Worm (Caenorhabditis elegans) whole organism, mixed stage, embryonic: ENCODE measurements around the gene T05C12.1.

ENCODE experiments used
- M03D4.4 ChIP-seq: sonication (generic microtip); optimal IDR thresholded peaks from 2 replicates; lab custom pipeline; 2017; ENCODE audit warnings: mild to moderate bottlenecking, missing genetic modification characterization, missing compliant biosample characterization
- bed-3 ChIP-seq: fragments of 200-800 bp; sonication (Bioruptor generic); optimal IDR thresholded peaks from 3 replicates; lab custom pipeline; 2018; ENCODE audit warnings: mild to moderate bottlenecking, missing genetic modification characterization, moderate library complexity, missing compliant biosample characterization
- blmp-1 ChIP-seq: fragments of 150-350 bp; optimal IDR thresholded peaks from 2 replicates; lab custom pipeline; 2014; ENCODE audit warnings: missing biosample characterization, missing genetic modification characterization
- ceh-39 ChIP-seq: fragments of 150-350 bp; optimal IDR thresholded peaks from 2 replicates; lab custom pipeline; 2014; ENCODE audit warnings: missing biosample characterization, missing genetic modification characterization
- ceh-43 ChIP-seq: fragments of 200-800 bp; sonication (Bioruptor generic); optimal IDR thresholded peaks from 2 replicates; lab custom pipeline; 2018; ENCODE audit warnings: mild to moderate bottlenecking, missing genetic modification characterization, moderate library complexity, missing compliant biosample characterization
- ces-1 ChIP-seq: fragments of 150-350 bp; optimal IDR thresholded peaks from 2 replicates; lab custom pipeline; 2014; ENCODE audit warnings: missing biosample characterization, missing genetic modification reagents, missing genetic modification characterization
- cnd-1 ChIP-seq: fragments of 200-800 bp; sonication (Bioruptor generic); optimal IDR thresholded peaks from 2 replicates; lab custom pipeline; 2018; ENCODE audit warnings: mild to moderate bottlenecking, missing genetic modification characterization, missing compliant biosample characterization
- drap-1 ChIP-seq: fragments of 200-800 bp; sonication (Bioruptor generic); optimal IDR thresholded peaks from 3 replicates; lab custom pipeline; 2018; ENCODE audit warnings: mild to moderate bottlenecking, missing genetic modification characterization, missing compliant biosample characterization
- elt-1 ChIP-seq: sonication (generic microtip); optimal IDR thresholded peaks from 2 replicates; lab custom pipeline; 2017; ENCODE audit warnings: missing genetic modification characterization, mild to moderate bottlenecking, missing compliant biosample characterization, antibody characterized with exemption, moderate library complexity, borderline replicate concordance; ENCODE audit not compliant: insufficient read depth
- flh-1 ChIP-seq: fragments of 200-800 bp; sonication (Bioruptor generic); optimal IDR thresholded peaks from 2 replicates; lab custom pipeline; 2018; ENCODE audit warnings: mild to moderate bottlenecking, missing genetic modification characterization, moderate library complexity, missing compliant biosample characterization
- ham-2 ChIP-seq: fragments of 200-800 bp; sonication (Bioruptor generic); optimal IDR thresholded peaks from 2 replicates; lab custom pipeline; 2018; ENCODE audit warnings: mild to moderate bottlenecking, missing genetic modification characterization, missing compliant biosample characterization
- hlh-1 ChIP-seq: fragments of 150-350 bp; optimal IDR thresholded peaks from 2 replicates; lab custom pipeline; 2014; ENCODE audit warnings: missing biosample characterization, missing genetic modification reagents, missing genetic modification characterization
- lin-13 ChIP-seq: fragments of 150-350 bp; optimal IDR thresholded peaks from 2 replicates; lab custom pipeline; 2014; ENCODE audit warnings: missing biosample characterization, missing genetic modification characterization
- lin-32 ChIP-seq: fragments of 200-800 bp; sonication (Bioruptor generic); optimal IDR thresholded peaks from 2 replicates; lab custom pipeline; 2018; ENCODE audit warnings: mild to moderate bottlenecking, missing genetic modification characterization, missing compliant biosample characterization
- lsy-2 ChIP-seq: fragments of 150-350 bp; optimal IDR thresholded peaks from 2 replicates; lab custom pipeline; 2014; ENCODE audit warnings: missing biosample characterization, missing genetic modification characterization
- mab-5 ChIP-seq: fragments of 150-350 bp; optimal IDR thresholded peaks from 2 replicates; lab custom pipeline; 2014; ENCODE audit warnings: missing biosample characterization, missing genetic modification characterization
- mep-1 ChIP-seq: fragments of 150-350 bp; optimal IDR thresholded peaks from 2 replicates; lab custom pipeline; 2017; ENCODE audit warnings: missing biosample characterization, missing genetic modification reagents, missing genetic modification characterization, inconsistent platforms
- mls-2 ChIP-seq: sonication (generic microtip); optimal IDR thresholded peaks from 2 replicates; lab custom pipeline; 2016; ENCODE audit warnings: mild to moderate bottlenecking, missing genetic modification characterization, moderate library complexity, missing compliant biosample characterization
- nhr-12 ChIP-seq: fragments of 150-350 bp; optimal IDR thresholded peaks from 2 replicates; lab custom pipeline; 2014; ENCODE audit warnings: missing biosample characterization, missing genetic modification characterization
- nhr-2 ChIP-seq: fragments of 150-350 bp; optimal IDR thresholded peaks from 2 replicates; lab custom pipeline; 2014; ENCODE audit warnings: missing biosample characterization, missing genetic modification characterization
- nhr-237 ChIP-seq: fragments of 150-350 bp; optimal IDR thresholded peaks from 2 replicates; lab custom pipeline; 2014; ENCODE audit warnings: missing biosample characterization, missing genetic modification characterization
- nhr-28 ChIP-seq: fragments of 150-350 bp; optimal IDR thresholded peaks from 2 replicates; lab custom pipeline; 2014; ENCODE audit warnings: missing biosample characterization, missing genetic modification characterization
- nhr-76 ChIP-seq: sonication (generic microtip); optimal IDR thresholded peaks from 2 replicates; lab custom pipeline; 2017; ENCODE audit warnings: missing biosample characterization, missing genetic modification characterization
- pha-4 ChIP-seq: fragments of 150-350 bp; optimal IDR thresholded peaks from 2 replicates; lab custom pipeline; 2018; ENCODE audit warnings: missing biosample characterization, missing genetic modification reagents, missing genetic modification characterization
- sem-2 ChIP-seq: fragments of 200-800 bp; sonication (Bioruptor generic); optimal IDR thresholded peaks from 2 replicates; lab custom pipeline; 2018; ENCODE audit warnings: mild to moderate bottlenecking, missing genetic modification characterization, missing compliant biosample characterization
- snpc-4 ChIP-seq: fragments of 150-350 bp; optimal IDR thresholded peaks from 2 replicates; lab custom pipeline; 2014; ENCODE audit warnings: missing biosample characterization, missing genetic modification characterization
- sptf-1 ChIP-seq: sonication (generic microtip); optimal IDR thresholded peaks from 2 replicates; lab custom pipeline; 2017; ENCODE audit warnings: mild to moderate bottlenecking, missing genetic modification characterization, moderate library complexity, missing compliant biosample characterization
- unc-120 ChIP-seq: sonication (generic microtip); optimal IDR thresholded peaks from 2 replicates; lab custom pipeline; 2017; ENCODE audit warnings: missing genetic modification characterization, missing compliant biosample characterization; ENCODE audit not compliant: poor library complexity, severe bottlenecking
- unc-39 ChIP-seq: fragments of 150-350 bp; optimal IDR thresholded peaks from 2 replicates; lab custom pipeline; 2014; ENCODE audit warnings: missing biosample characterization, missing genetic modification characterization
- unc-62 ChIP-seq: fragments of 150-350 bp; optimal IDR thresholded peaks from 2 replicates; lab custom pipeline; 2014; ENCODE audit warnings: missing biosample characterization, missing genetic modification reagents, missing genetic modification characterization
- ztf-11 ChIP-seq: fragments of 150-350 bp; optimal IDR thresholded peaks from 2 replicates; lab custom pipeline; 2014; ENCODE audit warnings: missing biosample characterization, missing genetic modification characterization

The T05C12.1 gene

ce11 chrII:8170374-8170773 is 3.1 kb upstream of the T05C12.1 start, which contains the start of gene T05C12.11:
Gene T05C12.11, minus strand, starts transcription at chrII:8170474.
- TF ChIP-seq nhr-2 (tag; lab: Kevin White, UChicago) (no peak), mls-2 (tag; lab: Kevin White, UChicago) (no peak), ham-2 (no peak), ceh-43 (GFP tag; lab: Kevin White, UChicago) (no peak), nhr-76 (tag; lab: Kevin White, UChicago) (no peak), unc-62 (GFP tag; lab: Kevin White, UChicago) (no peak), mab-5 (tag; lab: Kevin White, UChicago) (no peak), ceh-39 (tag; lab: Kevin White, UChicago) (no peak), drap-1 (GFP tag; lab: Kevin White, UChicago) (no peak), ces-1 (GFP tag; lab: Kevin White, UChicago) (no peak)

ce11 chrII:8174148-8174547 is 668 bp downstream of the T05C12.1 start:
- TF ChIP-seq mab-5 (tag; lab: Kevin White, UChicago), result no peak
- TF ChIP-seq lin-13, result no peak
- TF ChIP-seq drap-1 (GFP tag; lab: Kevin White, UChicago), result no peak
- TF ChIP-seq cnd-1, result no peak
- no peak for TF ChIP-seq hlh-1 (tag; lab: Kevin White, UChicago)
- TF ChIP-seq blmp-1 (tag; lab: Kevin White, UChicago), result no peak
- TF ChIP-seq snpc-4 (tag; lab: Kevin White, UChicago), result no peak
- TF ChIP-seq elt-1 (tag; lab: Kevin White, UChicago), result no peak
- TF ChIP-seq ceh-43 (GFP tag; lab: Kevin White, UChicago), result no peak
- no peak for TF ChIP-seq M03D4.4 (tag; lab: Kevin White, UChicago)
- no peak for TF ChIP-seq ceh-39 (tag; lab: Kevin White, UChicago)
- no peak for TF ChIP-seq unc-39 (tag; lab: Kevin White, UChicago)
- TF ChIP-seq mep-1 (tag; lab: Kevin White, UChicago), result no peak
- no peak for TF ChIP-seq ztf-11 (tag; lab: Kevin White, UChicago)

ce11 chrII:8177095-8177494 is 3.6 kb downstream of the T05C12.1 start, which contains the start of gene acr-14:
Gene acr-14, minus strand, starts transcription at chrII:8177195.
- TF ChIP-seq snpc-4 (tag; lab: Kevin White, UChicago) (no peak), mep-1 (tag; lab: Kevin White, UChicago) (no peak), ham-2 (no peak), nhr-28 (tag; lab: Kevin White, UChicago) (no peak), elt-1 (tag; lab: Kevin White, UChicago) (no peak), ceh-43 (GFP tag; lab: Kevin White, UChicago) (no peak), blmp-1 (tag; lab: Kevin White, UChicago) (no peak), pha-4 (no peak), hlh-1 (tag; lab: Kevin White, UChicago) (no peak), mls-2 (tag; lab: Kevin White, UChicago) (no peak), sptf-1 (tag; lab: Kevin White, UChicago) (no peak), cnd-1 (no peak), nhr-237 (tag; lab: Kevin White, UChicago) (no peak), unc-120 (tag; lab: Kevin White, UChicago) (no peak), lin-32 (GFP tag; lab: Kevin White, UChicago) (no peak), unc-62 (GFP tag; lab: Kevin White, UChicago) (no peak)

- TF ChIP-seq mab-5 (tag; lab: Kevin White, UChicago), result no peak
- no peak for TF ChIP-seq nhr-237 (tag; lab: Kevin White, UChicago)
- TF ChIP-seq bed-3 (GFP tag; lab: Kevin White, UChicago), result no peak
- TF ChIP-seq mls-2 (tag; lab: Kevin White, UChicago), result no peak
- TF ChIP-seq flh-1 (GFP tag; lab: Kevin White, UChicago), result no peak
- TF ChIP-seq nhr-2 (tag; lab: Kevin White, UChicago), result no peak
- TF ChIP-seq sptf-1 (tag; lab: Kevin White, UChicago), result no peak
- TF ChIP-seq lin-13, result no peak
- TF ChIP-seq ztf-11 (tag; lab: Kevin White, UChicago), result no peak
- no peak for TF ChIP-seq lsy-2 (tag; lab: Kevin White, UChicago)
- no peak for TF ChIP-seq cnd-1
- TF ChIP-seq elt-1 (tag; lab: Kevin White, UChicago), result no peak
- TF ChIP-seq M03D4.4 (tag; lab: Kevin White, UChicago), result no peak
- no peak for TF ChIP-seq sem-2 (GFP tag; lab: Kevin White, UChicago)
- no peak for TF ChIP-seq nhr-12 (tag; lab: Kevin White, UChicago)
- no peak for TF ChIP-seq mep-1 (tag; lab: Kevin White, UChicago)
- no peak for TF ChIP-seq nhr-28 (tag; lab: Kevin White, UChicago)
- no peak for TF ChIP-seq pha-4
- TF ChIP-seq drap-1 (GFP tag; lab: Kevin White, UChicago), result no peak
Measured at ce11 chrII:8178614-8179013, 5.1 kb downstream of the T05C12.1 start.
